Worm (Caenorhabditis elegans) whole organism, L3 larva: ENCODE measurements around the gene F14D2.11.

Source experiments
- R02D3.7 ChIP-seq: fragments of 150-350 bp; optimal IDR thresholded peaks from 2 replicates; lab custom pipeline; 2014; ENCODE audit warnings: missing biosample characterization, missing genetic modification characterization
- ama-1 ChIP-seq: fragments of 150-350 bp; optimal IDR thresholded peaks from 2 replicates; lab custom pipeline; 2018
- ceh-82 ChIP-seq: fragments of 150-350 bp; optimal IDR thresholded peaks from 2 replicates; lab custom pipeline; 2014; ENCODE audit warnings: missing biosample characterization, missing genetic modification characterization
- daf-12 ChIP-seq: fragments of 150-350 bp; optimal IDR thresholded peaks from 2 replicates; lab custom pipeline; 2014; ENCODE audit warnings: missing biosample characterization, missing genetic modification reagents, missing genetic modification characterization
- fkh-10 ChIP-seq: sonication (generic microtip); optimal IDR thresholded peaks from 2 replicates; lab custom pipeline; 2017; ENCODE audit warnings: missing biosample characterization, missing genetic modification reagents, missing genetic modification characterization
- hmg-11 ChIP-seq: sonication (generic microtip); optimal IDR thresholded peaks from 2 replicates; lab custom pipeline; 2016; ENCODE audit warnings: missing genetic modification characterization, missing compliant biosample characterization
- lin-39 ChIP-seq: fragments of 150-350 bp; optimal IDR thresholded peaks from 2 replicates; lab custom pipeline; 2018; ENCODE audit warnings: missing biosample characterization, missing genetic modification reagents, missing genetic modification characterization
- mdl-1 ChIP-seq: fragments of 150-350 bp; optimal IDR thresholded peaks from 2 replicates; lab custom pipeline; 2014; ENCODE audit warnings: missing biosample characterization, missing genetic modification characterization
- nhr-12 ChIP-seq: fragments of 150-350 bp; optimal IDR thresholded peaks from 2 replicates; lab custom pipeline; 2014; ENCODE audit warnings: missing biosample characterization, missing genetic modification characterization
- nhr-237 ChIP-seq: fragments of 150-350 bp; optimal IDR thresholded peaks from 2 replicates; lab custom pipeline; 2014; ENCODE audit warnings: missing biosample characterization, missing genetic modification characterization
- nhr-76 ChIP-seq: fragments of 150-350 bp; sonication (generic microtip); optimal IDR thresholded peaks from 5 replicates; lab custom pipeline; 2014; ENCODE audit warnings: missing biosample characterization, missing genetic modification characterization
- nhr-77 ChIP-seq: fragments of 150-350 bp; optimal IDR thresholded peaks from 2 replicates; lab custom pipeline; 2014; ENCODE audit warnings: missing biosample characterization, missing genetic modification characterization
- pha-4 ChIP-seq: fragments of 150-350 bp; optimal IDR thresholded peaks from 2 replicates; lab custom pipeline; 2014; ENCODE audit warnings: missing biosample characterization, missing genetic modification reagents, missing genetic modification characterization
- unc-62 ChIP-seq: fragments of 150-350 bp; sonication (generic microtip); optimal IDR thresholded peaks from 4 replicates; lab custom pipeline; 2014; ENCODE audit warnings: missing biosample characterization, missing genetic modification reagents, missing genetic modification characterization

ce11 chrII:3318839-3319238 is 23.1 kb downstream of the F14D2.11 start:
- no peak for TF ChIP-seq lin-39
- TF ChIP-seq nhr-12 (tag; lab: Kevin White, UChicago), result no peak
- no peak for TF ChIP-seq nhr-77
- TF ChIP-seq unc-62 (GFP tag; lab: Kevin White, UChicago), result no peak
- TF ChIP-seq R02D3.7, result no peak
- TF ChIP-seq hmg-11, result no peak
- TF ChIP-seq fkh-10 (GFP tag; lab: Kevin White, UChicago), result no peak
- TF ChIP-seq mdl-1, result no peak
- no peak for TF ChIP-seq daf-12 (tag; lab: Kevin White, UChicago)
- TF ChIP-seq nhr-237, result no peak
- TF ChIP-seq nhr-76, result no peak
- no peak for TF ChIP-seq pha-4 (tag; lab: Kevin White, UChicago)
- no peak for TF ChIP-seq ama-1 (lab: Kevin White, UChicago)
- no peak for TF ChIP-seq ceh-82 (tag; lab: Kevin White, UChicago)
